Fruit fly (Drosophila melanogaster): ENCODE measurements around the gene CG34376.

The CG34376 gene

DNA sequence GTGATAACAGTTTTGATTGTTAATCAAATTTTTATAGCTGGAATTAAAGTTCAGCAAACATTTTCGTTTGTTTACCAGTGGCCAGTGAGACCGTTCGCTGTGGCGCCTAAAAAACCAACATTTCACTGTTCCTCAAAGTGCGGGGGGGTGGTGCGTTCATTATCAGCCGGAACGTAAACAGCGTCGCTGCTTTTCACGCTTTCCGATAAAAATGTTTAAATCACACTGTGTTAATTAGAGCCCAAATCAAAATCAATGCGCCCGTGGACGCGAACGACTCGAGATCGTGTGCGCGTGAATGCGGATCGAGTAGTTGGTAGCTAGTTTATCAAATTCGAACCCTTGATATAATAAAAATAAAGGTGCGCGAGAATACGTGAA, at the start of gene CG34376 (continued):
- TF ChIP-seq D19A (tag; optimal IDR thresholded peaks at IDR 0.05) (no peak), ro (GFP tag; IDR thresholded peaks at IDR 0.05) (no peak), gro (GFP tag; optimal IDR thresholded peaks at IDR 0.05) (peak; percentile 55), sqz (GFP tag; optimal IDR thresholded peaks at IDR 0.05) (peak; percentile 42), CG34376 (GFP tag; optimal IDR thresholded peaks at IDR 0.05) (peak; percentile 99), bcd (GFP tag; optimal IDR thresholded peaks at IDR 0.05) (peak; percentile 28), Mrtf (GFP tag; IDR thresholded peaks at IDR 0.05) (no peak), CG33213 (GFP tag; optimal IDR thresholded peaks at IDR 0.05) (peak; percentile 36), Stat92E (GFP tag; optimal IDR thresholded peaks at IDR 0.05) (no peak), CG1024 (GFP tag; IDR thresholded peaks at IDR 0.05) (0 out of 2 replicates have a peak, but pooled peaks have one; percentile 5), CG13624 (GFP tag; optimal IDR thresholded peaks at IDR 0.05) (no peak), CG15073 (GFP tag; optimal IDR thresholded peaks at IDR 0.05) (no peak), danr (GFP tag; IDR thresholded peaks at IDR 0.05) (no peak), Nf-YA (GFP tag; IDR thresholded peaks at IDR 0.05) (peak; percentile 22; the same call in 1 of the 2 replicates), CG6683 (GFP tag; optimal IDR thresholded peaks at IDR 0.05) (no peak), onecut (GFP tag; IDR thresholded peaks at IDR 0.05) (peak; percentile 50), HLH4C (GFP tag; IDR thresholded peaks at IDR 0.05; ENCODE audit: partially characterized antibody) (peak; percentile 39; the same call in 2 of the 3 replicates), Fer3 (tag; optimal IDR thresholded peaks at IDR 0.05) (no peak), CG6272 (GFP tag; IDR thresholded peaks at IDR 0.05) (no peak), maf-S (GFP tag; optimal IDR thresholded peaks at IDR 0.05) (no peak), Blimp-1 (GFP tag; optimal IDR thresholded peaks at IDR 0.05) (no peak), CG17361 (GFP tag; IDR thresholded peaks at IDR 0.05) (peak; percentile 68; the same call in 1 of the 3 replicates), Awh (GFP tag; IDR thresholded peaks at IDR 0.05) (peak; percentile 25; the same call in 1 of the 2 replicates), CHES-1-like (GFP tag; optimal IDR thresholded peaks at IDR 0.05) (peak; percentile 26), CG3281 (GFP tag; optimal IDR thresholded peaks at IDR 0.05) (peak; percentile 49), CG12219 (GFP tag; optimal IDR thresholded peaks at IDR 0.05) (peak; percentile 9), Sox102F (GFP tag; optimal IDR thresholded peaks at IDR 0.05) (peak; percentile 35), dati (GFP tag; IDR thresholded peaks at IDR 0.05) (0 out of 2 replicates have a peak, but pooled peaks have one; percentile 29), zen2 (GFP tag; IDR thresholded peaks at IDR 0.05; ENCODE audit: partially characterized antibody) (no peak), Bgb (GFP tag; IDR thresholded peaks at IDR 0.05; ENCODE audit: partially characterized antibody) (peak; percentile 36; the same call in 1 of the 2 replicates), CG8944 (GFP tag; optimal IDR thresholded peaks at IDR 0.05) (no peak), CG9437 (GFP tag; optimal IDR thresholded peaks at IDR 0.05) (peak; percentile 76), BEAF-32 (GFP tag; optimal IDR thresholded peaks at IDR 0.05) (peak; percentile 56), CG13894 (tag; optimal IDR thresholded peaks at IDR 0.05) (no peak), CG4360 (GFP tag; IDR thresholded peaks at IDR 0.05) (no peak), slp2 (GFP tag; optimal IDR thresholded peaks at IDR 0.05) (peak; percentile 22), Ets65A (GFP tag) (peak; percentile 88), bbx (GFP tag; IDR thresholded peaks at IDR 0.05; ENCODE audit: partially characterized antibody) (peak; percentile 18; the same call in 1 of the 2 replicates), tap (tag; optimal IDR thresholded peaks at IDR 0.05) (no peak), Bteb2 (GFP tag; optimal IDR thresholded peaks at IDR 0.05) (no peak), CG2202 (tag; optimal IDR thresholded peaks at IDR 0.05) (no peak), cas (GFP tag; IDR thresholded peaks at IDR 0.05) (no peak), CG14667 (GFP tag; IDR thresholded peaks at IDR 0.05) (no peak), az2 (GFP tag; optimal IDR thresholded peaks at IDR 0.05) (peak; percentile 5), z (GFP tag; IDR thresholded peaks at IDR 0.05) (0 out of 3 replicates have a peak, but pooled peaks have one; percentile 9), D19B (GFP tag; optimal IDR thresholded peaks at IDR 0.05) (no peak), ewg (GFP tag; optimal IDR thresholded peaks at IDR 0.05) (peak; percentile 48), CG30020 (tag; optimal IDR thresholded peaks at IDR 0.05) (peak; percentile 11), CG7357 (GFP tag; IDR thresholded peaks at IDR 0.05) (peak; percentile 58; the same call in 1 of the 3 replicates), bowl (GFP tag; IDR thresholded peaks at IDR 0.05) (no peak; the same call in 1 of the 2 replicates), Xrp1 (GFP tag; IDR thresholded peaks at IDR 0.05) (peak; percentile 27)
